Worm (Caenorhabditis elegans) whole organism, early embryonic: ENCODE results near the gene rpl-32.

ENCODE experiments used
- B0310.2 ChIP-seq: sonication (generic microtip); optimal IDR thresholded peaks from 2 replicates; lab custom pipeline; 2016; ENCODE audit warnings: mild to moderate bottlenecking, missing genetic modification characterization, missing compliant biosample characterization
- F13C5.2 ChIP-seq: sonication (generic microtip); optimal IDR thresholded peaks from 2 replicates; lab custom pipeline; 2017; ENCODE audit warnings: mild to moderate bottlenecking, missing genetic modification characterization, inconsistent platforms, missing compliant biosample characterization
- aly-1 ChIP-seq: sonication (generic microtip); optimal IDR thresholded peaks from 2 replicates; lab custom pipeline; 2016; ENCODE audit warnings: missing genetic modification characterization, missing compliant biosample characterization
- ama-1 ChIP-seq: fragments of 150-350 bp; optimal IDR thresholded peaks from 2 replicates; lab custom pipeline; 2014
- ceh-13 ChIP-seq: fragments of 200-800 bp; sonication (Bioruptor generic); optimal IDR thresholded peaks from 2 replicates; lab custom pipeline; 2018; ENCODE audit warnings: mild to moderate bottlenecking, missing genetic modification characterization, missing compliant biosample characterization
- ets-7 ChIP-seq: sonication (generic microtip); optimal IDR thresholded peaks from 2 replicates; lab custom pipeline; 2016; ENCODE audit warnings: missing genotype, missing genetic modification characterization, missing compliant biosample characterization
- flt-1 ChIP-seq: fragments of 200-800 bp; sonication (Bioruptor generic); IDR thresholded peaks from 2 replicates; pipeline ENCODE4 v1.3.6; 2022; ENCODE audit warnings: missing genetic modification characterization, missing compliant biosample characterization
- hmbx-1 ChIP-seq: sonication (generic microtip); optimal IDR thresholded peaks from 2 replicates; lab custom pipeline; 2016; ENCODE audit warnings: mild to moderate bottlenecking, missing genetic modification characterization, missing compliant biosample characterization
- hnd-1 ChIP-seq: sonication (generic microtip); optimal IDR thresholded peaks from 2 replicates; lab custom pipeline; 2016; ENCODE audit warnings: missing genetic modification characterization, missing compliant biosample characterization
- pes-1 ChIP-seq: fragments of 200-800 bp; sonication (Bioruptor generic); IDR thresholded peaks from 2 replicates; pipeline ENCODE4 v1.3.6; 2022; ENCODE audit warnings: missing genetic modification reagents, missing genetic modification characterization, missing compliant biosample characterization
- scrt-1 ChIP-seq: fragments of 200-800 bp; sonication (Bioruptor generic); IDR thresholded peaks from 2 replicates; pipeline ENCODE4 v1.3.6; 2022; ENCODE audit warnings: missing genetic modification characterization, missing compliant biosample characterization
- sea-1 ChIP-seq: fragments of 200-800 bp; sonication (Bioruptor generic); conservative IDR thresholded peaks from 2 replicates; pipeline ENCODE4 v1.3.6; 2022; ENCODE audit warnings: missing genetic modification characterization, missing compliant biosample characterization
- tbx-11 ChIP-seq: fragments of 200-800 bp; sonication (Bioruptor generic); IDR thresholded peaks from 2 replicates; pipeline ENCODE4 v1.3.6; 2022; ENCODE audit warnings: missing genetic modification characterization, missing compliant biosample characterization
- tra-4 ChIP-seq: sonication (generic microtip); optimal IDR thresholded peaks from 2 replicates; lab custom pipeline; 2017; ENCODE audit warnings: missing genetic modification characterization, missing compliant biosample characterization

- TF ChIP-seq ama-1 = no peak
- TF ChIP-seq aly-1 (tag; lab: Kevin White, UChicago) = no peak
- no peak for TF ChIP-seq tbx-11 (GFP tag; lab: Robert Waterston, UW)
- no peak for TF ChIP-seq F13C5.2 (tag; lab: Kevin White, UChicago)
- no peak for TF ChIP-seq tra-4 (tag; lab: Kevin White, UChicago)
- TF ChIP-seq flt-1 (GFP tag; lab: Robert Waterston, UW) = no peak
- no peak for TF ChIP-seq ceh-13 (GFP tag; lab: Kevin White, UChicago)
- TF ChIP-seq ets-7 (tag; lab: Kevin White, UChicago) = no peak
- no peak for TF ChIP-seq pes-1
- no peak for TF ChIP-seq B0310.2 (tag; lab: Kevin White, UChicago)
- TF ChIP-seq scrt-1 = no peak
- TF ChIP-seq hmbx-1 = no peak
- TF ChIP-seq sea-1 = no peak
- TF ChIP-seq hnd-1 (tag; lab: Kevin White, UChicago) = no peak
Measured at ce11 chrII:9092910-9093309, 36.0 kb upstream of the rpl-32 start.
